1 fruit fly cellular context compared by ENCODE assay signal in the genomic region with DNA sequence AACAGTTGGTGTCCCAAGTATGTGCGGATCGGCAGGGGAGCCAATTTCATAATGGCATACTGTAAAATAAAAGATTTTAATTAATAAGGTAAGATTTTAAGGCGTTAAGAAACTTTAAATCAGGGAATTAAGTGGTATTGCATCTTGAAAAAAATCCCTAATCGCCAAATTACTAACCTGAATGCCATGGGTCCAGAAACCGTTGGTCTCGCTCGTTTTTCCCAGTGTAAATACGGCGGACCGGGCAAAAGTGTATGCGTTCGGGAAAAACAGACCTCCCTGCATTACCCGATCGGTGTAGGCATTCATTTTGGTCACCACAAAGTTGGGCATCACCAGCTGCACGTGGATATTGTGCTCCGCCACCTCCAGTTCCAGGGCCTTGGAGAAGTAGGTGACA.
TF ChIP-seq lines count a peak whose summit lies in the region.

No protein-coding gene starts in this region.

TF ChIP-seq in whole organism, prepupa, 60 proteins besides CTCF, POLR2A, EP300 and RAD21 (continued from another document):
- TF ChIP-seq CG34406 (GFP tag; optimal IDR thresholded peaks at IDR 0.05; lab: Kevin White, UChicago) (peak; percentile 35), Sox15 (GFP tag; optimal IDR thresholded peaks at IDR 0.05; lab: Kevin White, UChicago) (peak; percentile 10), achi (GFP tag; optimal IDR thresholded peaks at IDR 0.05; lab: Kevin White, UChicago) (peak; percentile 32), OdsH (GFP tag; optimal IDR thresholded peaks at IDR 0.05; lab: Kevin White, UChicago) (peak; percentile 42), CG7368 (GFP tag; optimal IDR thresholded peaks at IDR 0.05; lab: Kevin White, UChicago) (peak; percentile 4), dsx (GFP tag; optimal IDR thresholded peaks at IDR 0.05; lab: Kevin White, UChicago; ENCODE audit: poor library complexity, severe bottlenecking) (no peak), Ets21C (GFP tag; optimal IDR thresholded peaks at IDR 0.05; lab: Kevin White, UChicago) (peak; percentile 16), pdm3 (GFP tag; optimal IDR thresholded peaks at IDR 0.05; lab: Kevin White, UChicago) (peak; percentile 17), Sox14 (GFP tag; optimal IDR thresholded peaks at IDR 0.05; lab: Kevin White, UChicago) (peak; percentile 39), CG1621 (tag; optimal IDR thresholded peaks at IDR 0.05; lab: Kevin White, UChicago) (no peak), dac (GFP tag; optimal IDR thresholded peaks at IDR 0.05; lab: Kevin White, UChicago) (no peak), cyc (GFP tag; optimal IDR thresholded peaks at IDR 0.05; lab: Kevin White, UChicago) (peak; percentile 69), salr (GFP tag; optimal IDR thresholded peaks at IDR 0.05; lab: Kevin White, UChicago) (no peak), CG3032 (tag; optimal IDR thresholded peaks at IDR 0.05; lab: Kevin White, UChicago) (no peak), lz (GFP tag; optimal IDR thresholded peaks at IDR 0.05; lab: Kevin White, UChicago) (peak; percentile 47), CG6854 (GFP tag; optimal IDR thresholded peaks at IDR 0.05; lab: Kevin White, UChicago) (no peak), esn (GFP tag; optimal IDR thresholded peaks at IDR 0.05; lab: Kevin White, UChicago) (peak; percentile 72), CG6276 (GFP tag; optimal IDR thresholded peaks at IDR 0.05; lab: Kevin White, UChicago) (peak; percentile 48), Smox (GFP tag; optimal IDR thresholded peaks at IDR 0.05; lab: Kevin White, UChicago) (peak; percentile 54), CG10631 (GFP tag; optimal IDR thresholded peaks at IDR 0.05; lab: Kevin White, UChicago) (no peak), topi (GFP tag; optimal IDR thresholded peaks at IDR 0.05; lab: Kevin White, UChicago) (peak; percentile 65), Hr39 (GFP tag; optimal IDR thresholded peaks at IDR 0.05; lab: Kevin White, UChicago) (peak; percentile 66), fd59A (GFP tag; optimal IDR thresholded peaks at IDR 0.05; lab: Kevin White, UChicago) (no peak), CG15336 (GFP tag; IDR thresholded peaks at IDR 0.05; lab: Robert Waterston, UW) (peak; percentile 50; the same call in 1 of the 2 replicates), spab (GFP tag; optimal IDR thresholded peaks at IDR 0.05; lab: Kevin White, UChicago) (no peak), CG8632 (GFP tag; optimal IDR thresholded peaks at IDR 0.05; lab: Kevin White, UChicago) (no peak), CG4318 (GFP tag; optimal IDR thresholded peaks at IDR 0.05; lab: Kevin White, UChicago) (no peak), svp (GFP tag; lab: Kevin White, UChicago) (peak; percentile 70), CG6792 (GFP tag; optimal IDR thresholded peaks at IDR 0.05; lab: Kevin White, UChicago) (peak; percentile 3), Hr38 (GFP tag; optimal IDR thresholded peaks at IDR 0.05; lab: Kevin White, UChicago) (no peak), CG11762 (GFP tag; optimal IDR thresholded peaks at IDR 0.05; lab: Kevin White, UChicago; ENCODE audit: insufficient read depth) (no peak), CG6163 (GFP tag; IDR thresholded peaks at IDR 0.05; lab: Robert Waterston, UW) (no peak; the same call in 2 of the 3 replicates)
